Worm (Caenorhabditis elegans) whole organism, L1 larva: Measurements from ENCODE around the gene C49G7.13.
A peak's percentile ranks its signal among the peaks of the same experiment; 100 is the strongest.

Source experiments
- C04F5.9 ChIP-seq: sonication (generic microtip); optimal IDR thresholded peaks from 2 replicates; lab custom pipeline; 2016; ENCODE audit warnings: missing genetic modification characterization, missing compliant biosample characterization
- C16A3.4 ChIP-seq: fragments of 150-350 bp; optimal IDR thresholded peaks from 2 replicates; lab custom pipeline; 2014; ENCODE audit warnings: missing biosample characterization, missing genetic modification characterization
- F16B12.6 ChIP-seq: fragments of 150-350 bp; optimal IDR thresholded peaks from 2 replicates; lab custom pipeline; 2014; ENCODE audit warnings: missing biosample characterization, missing genetic modification characterization
- aha-1 ChIP-seq: fragments of 150-350 bp; optimal IDR thresholded peaks from 2 replicates; lab custom pipeline; 2014; ENCODE audit warnings: missing biosample characterization, missing genetic modification characterization
- alr-1 ChIP-seq: fragments of 200-800 bp; sonication (Bioruptor generic); optimal IDR thresholded peaks from 2 replicates; lab custom pipeline; 2018; ENCODE audit warnings: borderline replicate concordance, mild to moderate bottlenecking, missing genetic modification characterization, missing compliant biosample characterization
- blmp-1 ChIP-seq: fragments of 150-350 bp; optimal IDR thresholded peaks from 2 replicates; lab custom pipeline; 2014; ENCODE audit warnings: missing biosample characterization, missing genetic modification characterization
- ceh-63 ChIP-seq: fragments of 200-800 bp; sonication (Bioruptor generic); optimal IDR thresholded peaks from 2 replicates; lab custom pipeline; 2018; ENCODE audit warnings: mild to moderate bottlenecking, missing genetic modification characterization, missing compliant biosample characterization
- ceh-8 ChIP-seq: fragments of 200-800 bp; sonication (Bioruptor generic); optimal IDR thresholded peaks from 2 replicates; lab custom pipeline; 2018; ENCODE audit warnings: mild to moderate bottlenecking, missing genetic modification characterization, moderate library complexity, missing compliant biosample characterization
- ceh-90 ChIP-seq: sonication (generic microtip); optimal IDR thresholded peaks from 2 replicates; lab custom pipeline; 2016; ENCODE audit warnings: missing genetic modification characterization, missing compliant biosample characterization
- dpl-1 ChIP-seq, 3 experiments: fragments of 150-350 bp in 2 of 3; sonication (generic microtip) in 1 of 3; optimal IDR thresholded peaks; 2 replicates each; lab custom pipeline; 2014 to 2017; ENCODE audit warnings: missing biosample characterization in 3 of 3, missing genetic modification characterization in 3 of 3, missing genetic modification reagents in 3 of 3
- dsc-1 ChIP-seq: sonication (generic microtip); optimal IDR thresholded peaks from 2 replicates; lab custom pipeline; 2016; ENCODE audit warnings: mild to moderate bottlenecking, missing genetic modification characterization, missing compliant biosample characterization
- efl-1 ChIP-seq, 4 experiments: fragments of 150-350 bp; optimal IDR thresholded peaks in 3 of 4; peaks in 1 of 4; 1 replicate in 1 of 4; 2 replicates in 3 of 4; lab custom pipeline; 2014; ENCODE audit warnings: missing biosample characterization in 2 of 4, missing genetic modification characterization in 2 of 4, missing genetic modification reagents in 2 of 4
- egl-13 ChIP-seq: sonication (generic microtip); optimal IDR thresholded peaks from 2 replicates; lab custom pipeline; 2016; ENCODE audit warnings: missing genotype, missing genetic modification reagents, missing genetic modification characterization, missing compliant biosample characterization
- egl-27 ChIP-seq, 2 experiments: fragments of 150-350 bp in 1 of 2; sonication (generic microtip); optimal IDR thresholded peaks; 3 replicates each; lab custom pipeline; 2017 to 2018; ENCODE audit warnings: missing biosample characterization in 2 of 2, missing genetic modification characterization in 2 of 2, missing genetic modification reagents in 2 of 2
- elt-3 ChIP-seq, 6 experiments: fragments of 150-350 bp in 1 of 6; sonication (generic microtip); optimal IDR thresholded peaks; 2 replicates each; lab custom pipeline; 2017 to 2018; ENCODE audit warnings: missing biosample characterization in 6 of 6, missing genetic modification characterization in 6 of 6, inconsistent platforms in 1 of 6
- ets-5 ChIP-seq: fragments of 200-800 bp; sonication (Bioruptor generic); IDR thresholded peaks from 2 replicates; pipeline ENCODE4 v1.3.6; 2022; ENCODE audit warnings: missing genetic modification characterization, missing compliant biosample characterization
- fkh-8 ChIP-seq: sonication (generic microtip); optimal IDR thresholded peaks from 2 replicates; lab custom pipeline; 2016; ENCODE audit warnings: mild to moderate bottlenecking, missing genetic modification characterization, missing compliant biosample characterization
- fos-1 ChIP-seq: fragments of 150-350 bp; optimal IDR thresholded peaks from 2 replicates; lab custom pipeline; 2014; ENCODE audit warnings: missing biosample characterization, missing genetic modification characterization
- hlh-4 ChIP-seq: sonication (generic microtip); optimal IDR thresholded peaks from 2 replicates; lab custom pipeline; 2016; ENCODE audit warnings: mild to moderate bottlenecking, missing genetic modification characterization, missing compliant biosample characterization
- hpl-2 ChIP-seq: fragments of 150-350 bp; optimal IDR thresholded peaks from 2 replicates; lab custom pipeline; 2014; ENCODE audit warnings: missing biosample characterization, missing genetic modification reagents, missing genetic modification characterization
- isw-1 ChIP-seq: fragments of 200-800 bp; sonication (Bioruptor generic); IDR thresholded peaks from 2 replicates; pipeline ENCODE4 v1.3.6; 2022; ENCODE audit warnings: missing genetic modification characterization, missing compliant biosample characterization
- lin-39 ChIP-seq: fragments of 150-350 bp; optimal IDR thresholded peaks from 2 replicates; lab custom pipeline; 2014; ENCODE audit warnings: missing biosample characterization, missing genetic modification reagents, missing genetic modification characterization
- mef-2 ChIP-seq: fragments of 150-350 bp; optimal IDR thresholded peaks from 2 replicates; lab custom pipeline; 2014; ENCODE audit warnings: missing biosample characterization, missing genetic modification characterization
- nhr-12 ChIP-seq: sonication (generic microtip); optimal IDR thresholded peaks from 2 replicates; lab custom pipeline; 2017; ENCODE audit warnings: missing biosample characterization, missing genetic modification characterization
- nhr-19 ChIP-seq: fragments of 200-800 bp; sonication (Bioruptor generic); conservative IDR thresholded peaks from 2 replicates; pipeline ENCODE4 v1.3.6; 2022; ENCODE audit warnings: missing genetic modification characterization, missing compliant biosample characterization
- nhr-20 ChIP-seq: sonication (generic microtip); optimal IDR thresholded peaks from 2 replicates; lab custom pipeline; 2016; ENCODE audit warnings: mild to moderate bottlenecking, missing genetic modification characterization, missing compliant biosample characterization
- nhr-28 ChIP-seq: fragments of 150-350 bp; optimal IDR thresholded peaks from 2 replicates; lab custom pipeline; 2014; ENCODE audit warnings: missing biosample characterization, missing genetic modification characterization
- nhr-76 ChIP-seq: sonication (generic microtip); optimal IDR thresholded peaks from 2 replicates; lab custom pipeline; 2017; ENCODE audit warnings: missing biosample characterization, missing genetic modification characterization
- nhr-84 ChIP-seq: sonication (generic microtip); optimal IDR thresholded peaks from 2 replicates; lab custom pipeline; 2017; ENCODE audit warnings: missing biosample characterization, missing genetic modification characterization
- pax-3 ChIP-seq: fragments of 200-800 bp; sonication (Bioruptor generic); optimal IDR thresholded peaks from 2 replicates; lab custom pipeline; 2018; ENCODE audit warnings: mild to moderate bottlenecking, missing genetic modification characterization, moderate library complexity, missing compliant biosample characterization
- rnt-1 ChIP-seq: sonication (generic microtip); optimal IDR thresholded peaks from 2 replicates; lab custom pipeline; 2016; ENCODE audit warnings: mild to moderate bottlenecking, missing genetic modification characterization, moderate library complexity, missing compliant biosample characterization
- skn-1 ChIP-seq: fragments of 150-350 bp; optimal IDR thresholded peaks from 2 replicates; lab custom pipeline; 2014; ENCODE audit warnings: missing biosample characterization, missing genetic modification characterization
- snpc-4 ChIP-seq: fragments of 150-350 bp; optimal IDR thresholded peaks from 2 replicates; lab custom pipeline; 2014; ENCODE audit warnings: missing biosample characterization, missing genetic modification characterization
- snu-23 ChIP-seq: sonication (generic microtip); optimal IDR thresholded peaks from 2 replicates; lab custom pipeline; 2016; ENCODE audit warnings: missing genetic modification characterization, missing compliant biosample characterization
- sox-4 ChIP-seq: sonication (generic microtip); optimal IDR thresholded peaks from 2 replicates; lab custom pipeline; 2016; ENCODE audit warnings: missing genetic modification characterization, missing compliant biosample characterization
- sptf-1 ChIP-seq: fragments of 150-350 bp; optimal IDR thresholded peaks from 2 replicates; lab custom pipeline; 2014; ENCODE audit warnings: missing biosample characterization, missing genetic modification characterization
- sup-37 ChIP-seq: fragments of 200-800 bp; sonication (Bioruptor generic); optimal IDR thresholded peaks from 2 replicates; lab custom pipeline; 2018; ENCODE audit warnings: mild to moderate bottlenecking, missing genetic modification characterization, missing compliant biosample characterization
- unc-30 ChIP-seq: sonication (generic microtip); optimal IDR thresholded peaks from 2 replicates; lab custom pipeline; 2017; ENCODE audit warnings: missing biosample characterization, missing genetic modification characterization
- unc-62 ChIP-seq: fragments of 150-350 bp; optimal IDR thresholded peaks from 2 replicates; lab custom pipeline; 2014; ENCODE audit warnings: missing biosample characterization, missing genetic modification reagents, missing genetic modification characterization
- unc-86 ChIP-seq: sonication (generic microtip); optimal IDR thresholded peaks from 2 replicates; lab custom pipeline; 2016; ENCODE audit warnings: missing genetic modification characterization, missing compliant biosample characterization
- unc-98 ChIP-seq: fragments of 200-800 bp; sonication (Bioruptor generic); IDR thresholded peaks from 2 replicates; pipeline ENCODE4 v1.3.6; 2022; ENCODE audit warnings: missing genetic modification characterization, missing compliant biosample characterization
- xbp-1 ChIP-seq: sonication (generic microtip); optimal IDR thresholded peaks from 2 replicates; lab custom pipeline; 2016; ENCODE audit warnings: missing genetic modification characterization, missing compliant biosample characterization

Gene C49G7.13

DNA sequence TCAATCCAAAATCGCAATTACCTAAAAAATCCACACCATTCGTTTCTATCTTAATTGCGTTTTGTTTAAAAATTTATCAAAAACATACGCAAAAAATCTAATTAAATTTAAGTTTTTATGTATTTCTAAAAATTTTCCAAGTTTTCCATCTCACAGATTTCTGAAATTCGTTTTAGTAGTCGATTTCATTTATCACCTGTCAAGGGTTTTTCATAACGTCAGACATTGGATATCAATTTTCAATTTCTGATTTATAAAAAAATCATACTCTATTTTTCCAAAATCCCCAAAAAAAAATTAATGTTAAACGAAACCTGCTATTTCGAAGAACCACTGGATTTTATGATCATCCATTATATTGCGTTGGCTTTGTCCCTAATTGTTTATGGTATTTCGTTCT is 25.7 kb upstream of the C49G7.13 start, which contains the start of gene srh-4:
TSS of gene srh-4 (plus strand) at position 301 of the 400 bp plus-strand sequence.
- TF ChIP-seq dpl-1 (GFP tag; optimal IDR thresholded peaks at IDR 0.05; lab: Kevin White, UChicago) (no peak), nhr-84 (tag; lab: Kevin White, UChicago) (no peak), fos-1 (tag; lab: Kevin White, UChicago) (no peak), mef-2 (no peak), skn-1 (tag; lab: Kevin White, UChicago) (no peak), rnt-1 (tag; lab: Kevin White, UChicago) (no peak), nhr-20 (tag; lab: Kevin White, UChicago) (no peak), dsc-1 (tag; lab: Kevin White, UChicago) (no peak), pax-3 (tag; lab: Kevin White, UChicago) (no peak)
- TF ChIP-seq, all 84 proteins: peak for 0

DNA sequence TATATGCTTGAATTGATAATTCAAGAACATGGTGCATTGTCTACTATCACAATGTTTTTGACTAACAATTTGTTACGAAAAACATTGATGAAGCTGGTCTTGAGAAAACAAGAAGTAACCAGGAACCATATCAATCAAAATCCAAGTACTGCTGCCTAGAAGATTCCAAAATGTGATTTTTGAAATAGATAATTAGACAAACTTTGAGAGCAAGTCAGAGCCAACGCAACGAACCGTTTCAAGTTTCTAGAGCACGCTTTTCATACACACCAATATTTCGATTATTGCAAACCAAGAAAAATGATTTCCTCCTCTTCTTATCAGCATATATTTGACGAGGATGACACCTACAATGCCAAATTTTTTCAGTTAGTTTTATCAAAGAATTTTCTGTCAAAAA is 19.1 kb upstream of the C49G7.13 start, which contains the start of gene srw-89:
TSS of gene srw-89 (plus strand) at position 301 of the 400 bp plus-strand sequence.
- TF ChIP-seq unc-98 = no peak
- no peak for TF ChIP-seq sup-37 (GFP tag; lab: Kevin White, UChicago)
- TF ChIP-seq sox-4 (tag; lab: Kevin White, UChicago) = no peak
- TF ChIP-seq alr-1 (tag; lab: Kevin White, UChicago) = no peak
- no peak for TF ChIP-seq unc-86 (tag; lab: Kevin White, UChicago)
- no peak for TF ChIP-seq unc-62 (GFP tag; lab: Kevin White, UChicago)
- no peak for TF ChIP-seq lin-39 (tag; lab: Kevin White, UChicago)
- TF ChIP-seq xbp-1 = no peak
- no peak for TF ChIP-seq nhr-76 (tag; lab: Kevin White, UChicago)
- TF ChIP-seq ceh-63 (GFP tag; lab: Kevin White, UChicago) = no peak
- TF ChIP-seq isw-1 (GFP tag; lab: Robert Waterston, UW) = no peak
- TF ChIP-seq blmp-1 (tag; lab: Kevin White, UChicago) = no peak
- no peak for TF ChIP-seq dpl-1 (GFP tag; optimal IDR thresholded peaks at IDR 0.05; lab: Kevin White, UChicago)
- no peak for TF ChIP-seq egl-27 (tag; optimal IDR thresholded peaks at IDR 0.05; lab: Kevin White, UChicago)
- no peak for TF ChIP-seq hlh-4 (tag; lab: Kevin White, UChicago)

DNA sequence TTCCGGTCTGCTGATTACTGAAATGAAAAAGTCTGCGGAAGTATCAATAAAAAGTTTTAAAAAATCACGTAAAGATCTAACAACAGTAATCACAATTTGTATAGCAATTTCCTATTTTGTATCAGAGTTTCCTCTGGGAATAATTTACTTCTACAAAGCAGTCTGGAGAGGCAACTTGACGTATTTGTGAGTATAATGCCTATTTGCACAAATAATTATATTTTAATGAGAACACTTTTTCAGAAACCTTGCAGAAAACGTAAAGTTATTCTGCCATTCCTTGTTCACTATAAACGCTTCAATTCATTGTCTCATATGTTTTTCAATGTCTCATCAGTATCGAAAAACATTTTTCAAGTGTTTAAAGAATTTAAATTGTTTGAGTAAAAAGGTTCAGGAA is 17.3 kb upstream of the C49G7.13 start:
- no peak for TF ChIP-seq unc-30 (tag; lab: Kevin White, UChicago)
- no peak for TF ChIP-seq egl-13 (tag; lab: Kevin White, UChicago)
- TF ChIP-seq ets-5 = no peak
- no peak for TF ChIP-seq efl-1 (optimal IDR thresholded peaks at IDR 0.05; lab: Kevin White, UChicago)
- TF ChIP-seq efl-1 (GFP tag; optimal IDR thresholded peaks at IDR 0.05 in 1 of 2; lab: Kevin White, UChicago) = peak in 1 of 2 experiments; percentile 62
- TF ChIP-seq, all 84 proteins: peak for 1

DNA sequence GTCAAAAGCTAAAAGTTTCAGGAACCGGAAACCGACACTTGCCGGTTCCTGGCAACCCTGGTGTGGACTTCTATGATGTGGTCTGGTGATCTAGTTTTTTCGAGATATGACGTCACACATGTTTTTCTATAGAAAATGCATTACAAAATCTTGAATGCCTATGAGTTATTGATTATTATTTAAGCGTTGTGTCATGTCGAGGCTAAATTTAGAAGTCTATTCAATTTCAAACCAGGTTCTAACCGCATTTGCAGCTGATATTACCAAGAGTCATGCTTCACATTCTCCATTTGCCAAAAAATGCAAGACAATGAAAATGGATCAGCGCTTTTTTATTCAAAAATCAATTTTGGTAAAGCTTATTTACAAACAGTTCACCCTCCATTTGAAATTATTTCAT is 16.7 kb upstream of the C49G7.13 start, which contains the start of gene K09D9.3:
TSS of gene K09D9.3 (plus strand) at position 301 of the 400 bp plus-strand sequence.
- TF ChIP-seq hpl-2 (no peak), sptf-1 (tag; lab: Kevin White, UChicago) (no peak), C16A3.4 (tag; lab: Kevin White, UChicago) (no peak), ceh-90 (no peak), fkh-8 (tag; lab: Kevin White, UChicago) (no peak), nhr-76 (tag; lab: Kevin White, UChicago) (no peak), C04F5.9 (tag; lab: Kevin White, UChicago) (no peak), nhr-28 (tag; lab: Kevin White, UChicago) (no peak)

DNA sequence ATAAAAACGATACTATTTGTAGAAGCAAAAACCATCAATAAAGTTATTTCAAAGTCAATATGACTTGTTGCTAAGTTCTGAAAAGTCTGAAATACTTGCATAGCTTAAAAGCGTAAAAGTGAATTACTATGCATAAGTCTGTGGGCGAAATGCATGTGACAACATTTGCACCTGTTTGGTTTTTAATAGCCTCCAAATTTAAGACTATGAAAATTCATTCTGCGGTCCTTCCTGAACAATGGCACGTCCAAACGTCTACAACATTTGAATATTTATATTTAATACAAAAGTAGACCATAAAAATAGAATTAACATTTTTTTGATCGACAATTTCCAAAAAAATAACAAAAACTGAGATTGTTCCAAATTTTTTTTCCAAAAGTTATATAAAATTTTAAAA is 14.1 kb upstream of the C49G7.13 start, which contains the start of gene K09D9.14:
TSS of gene K09D9.14 (minus strand) at position 101 of the 400 bp plus-strand sequence.
- no peak for TF ChIP-seq nhr-12 (tag; lab: Kevin White, UChicago)
- no peak for TF ChIP-seq xbp-1
- no peak for TF ChIP-seq nhr-19
- no peak for TF ChIP-seq snu-23 (GFP tag; lab: Kevin White, UChicago)
- no peak for TF ChIP-seq F16B12.6 (tag; lab: Kevin White, UChicago)
- no peak for TF ChIP-seq elt-3 (tag; optimal IDR thresholded peaks at IDR 0.05; lab: Kevin White, UChicago)
- TF ChIP-seq dsc-1 (tag; lab: Kevin White, UChicago) = no peak
- TF ChIP-seq C16A3.4 (tag; lab: Kevin White, UChicago) = no peak
- no peak for TF ChIP-seq snpc-4 (tag; lab: Kevin White, UChicago)
- no peak for TF ChIP-seq lin-39 (tag; lab: Kevin White, UChicago)
- TF ChIP-seq ceh-8 (GFP tag; lab: Kevin White, UChicago) = no peak
- no peak for TF ChIP-seq aha-1 (tag; lab: Kevin White, UChicago)
- TF ChIP-seq, all 84 proteins: peak for 0
